Worm (Caenorhabditis elegans) whole organism, L3 larva: ENCODE results near the gene frpr-17.

ENCODE experiments used
- R02D3.7 ChIP-seq: fragments of 150-350 bp; optimal IDR thresholded peaks from 2 replicates; lab custom pipeline; 2014; ENCODE audit warnings: missing biosample characterization, missing genetic modification characterization
- ama-1 ChIP-seq: fragments of 150-350 bp; optimal IDR thresholded peaks from 2 replicates; lab custom pipeline; 2018
- ceh-82 ChIP-seq: fragments of 150-350 bp; optimal IDR thresholded peaks from 2 replicates; lab custom pipeline; 2014; ENCODE audit warnings: missing biosample characterization, missing genetic modification characterization
- ceh-9 ChIP-seq: sonication (generic microtip); optimal IDR thresholded peaks from 2 replicates; lab custom pipeline; 2018; ENCODE audit warnings: missing biosample characterization, missing genetic modification characterization
- egl-27 ChIP-seq: sonication (generic microtip); optimal IDR thresholded peaks from 4 replicates; lab custom pipeline; 2017; ENCODE audit warnings: missing biosample characterization, missing genetic modification reagents, missing genetic modification characterization
- egl-5 ChIP-seq: fragments of 150-350 bp; optimal IDR thresholded peaks from 2 replicates; lab custom pipeline; 2017; ENCODE audit warnings: missing biosample characterization, missing genetic modification reagents, missing genetic modification characterization, inconsistent platforms
- elt-3 ChIP-seq, 3 experiments: fragments of 150-350 bp in 1 of 3; sonication (generic microtip) in 2 of 3; optimal IDR thresholded peaks; 2 replicates in 2 of 3; 4 replicates in 1 of 3; lab custom pipeline; 2014 to 2017; ENCODE audit warnings: missing biosample characterization in 3 of 3, missing genetic modification characterization in 3 of 3
- fkh-10 ChIP-seq: sonication (generic microtip); optimal IDR thresholded peaks from 2 replicates; lab custom pipeline; 2017; ENCODE audit warnings: missing biosample characterization, missing genetic modification reagents, missing genetic modification characterization
- fkh-2 ChIP-seq: fragments of 150-350 bp; optimal IDR thresholded peaks from 2 replicates; lab custom pipeline; 2014; ENCODE audit warnings: missing biosample characterization, missing genetic modification reagents, missing genetic modification characterization
- lin-15B ChIP-seq: fragments of 150-350 bp; optimal IDR thresholded peaks from 2 replicates; lab custom pipeline; 2014; ENCODE audit warnings: missing biosample characterization, missing genetic modification characterization
- lin-39 ChIP-seq: fragments of 150-350 bp; optimal IDR thresholded peaks from 2 replicates; lab custom pipeline; 2018; ENCODE audit warnings: missing biosample characterization, missing genetic modification reagents, missing genetic modification characterization
- lsy-12 ChIP-seq: sonication (generic microtip); optimal IDR thresholded peaks from 2 replicates; lab custom pipeline; 2016; ENCODE audit warnings: mild to moderate bottlenecking, missing genetic modification characterization, missing compliant biosample characterization
- nfya-1 ChIP-seq: sonication (generic microtip); optimal IDR thresholded peaks from 2 replicates; lab custom pipeline; 2017; ENCODE audit warnings: missing genetic modification characterization, mild to moderate bottlenecking, missing compliant biosample characterization, antibody characterized with exemption, moderate library complexity; ENCODE audit not compliant: insufficient read depth
- nhr-12 ChIP-seq: fragments of 150-350 bp; optimal IDR thresholded peaks from 2 replicates; lab custom pipeline; 2014; ENCODE audit warnings: missing biosample characterization, missing genetic modification characterization
- nhr-23 ChIP-seq: fragments of 150-350 bp; optimal IDR thresholded peaks from 2 replicates; lab custom pipeline; 2014; ENCODE audit warnings: missing biosample characterization, missing genetic modification reagents, missing genetic modification characterization
- nhr-237 ChIP-seq: fragments of 150-350 bp; optimal IDR thresholded peaks from 2 replicates; lab custom pipeline; 2014; ENCODE audit warnings: missing biosample characterization, missing genetic modification characterization
- nhr-25 ChIP-seq: sonication (generic microtip); optimal IDR thresholded peaks from 2 replicates; lab custom pipeline; 2017; ENCODE audit warnings: missing biosample characterization, missing genetic modification characterization
- nhr-28 ChIP-seq: fragments of 150-350 bp; optimal IDR thresholded peaks from 2 replicates; lab custom pipeline; 2014; ENCODE audit warnings: missing biosample characterization, missing genetic modification characterization
- nhr-43 ChIP-seq: sonication (generic microtip); optimal IDR thresholded peaks from 2 replicates; lab custom pipeline; 2016; ENCODE audit warnings: mild to moderate bottlenecking, missing genetic modification characterization, missing compliant biosample characterization; ENCODE audit not compliant: poor library complexity, severe bottlenecking
- nhr-67 ChIP-seq: fragments of 150-350 bp; optimal IDR thresholded peaks from 2 replicates; lab custom pipeline; 2014; ENCODE audit warnings: missing biosample characterization, missing genetic modification characterization
- nhr-76 ChIP-seq: fragments of 150-350 bp; sonication (generic microtip); optimal IDR thresholded peaks from 5 replicates; lab custom pipeline; 2014; ENCODE audit warnings: missing biosample characterization, missing genetic modification characterization
- pha-4 ChIP-seq: fragments of 150-350 bp; optimal IDR thresholded peaks from 2 replicates; lab custom pipeline; 2014; ENCODE audit warnings: missing biosample characterization, missing genetic modification reagents, missing genetic modification characterization
- skn-1 ChIP-seq: fragments of 150-350 bp; optimal IDR thresholded peaks from 2 replicates; lab custom pipeline; 2014; ENCODE audit warnings: missing biosample characterization, missing genetic modification characterization
- snpc-4 ChIP-seq: fragments of 150-350 bp; optimal IDR thresholded peaks from 2 replicates; lab custom pipeline; 2014; ENCODE audit warnings: missing biosample characterization, missing genetic modification characterization
- tbx-2 ChIP-seq: sonication (generic microtip); optimal IDR thresholded peaks from 2 replicates; lab custom pipeline; 2016; ENCODE audit warnings: mild to moderate bottlenecking, missing genetic modification characterization, missing compliant biosample characterization
- unc-39 ChIP-seq: sonication (generic microtip); optimal IDR thresholded peaks from 4 replicates; lab custom pipeline; 2017; ENCODE audit warnings: missing biosample characterization, missing genetic modification characterization
- unc-62 ChIP-seq: fragments of 150-350 bp; sonication (generic microtip); optimal IDR thresholded peaks from 4 replicates; lab custom pipeline; 2014; ENCODE audit warnings: missing biosample characterization, missing genetic modification reagents, missing genetic modification characterization
- ztf-11 ChIP-seq: fragments of 150-350 bp; optimal IDR thresholded peaks from 2 replicates; lab custom pipeline; 2014; ENCODE audit warnings: missing biosample characterization, missing genetic modification characterization

The frpr-17 gene

DNA sequence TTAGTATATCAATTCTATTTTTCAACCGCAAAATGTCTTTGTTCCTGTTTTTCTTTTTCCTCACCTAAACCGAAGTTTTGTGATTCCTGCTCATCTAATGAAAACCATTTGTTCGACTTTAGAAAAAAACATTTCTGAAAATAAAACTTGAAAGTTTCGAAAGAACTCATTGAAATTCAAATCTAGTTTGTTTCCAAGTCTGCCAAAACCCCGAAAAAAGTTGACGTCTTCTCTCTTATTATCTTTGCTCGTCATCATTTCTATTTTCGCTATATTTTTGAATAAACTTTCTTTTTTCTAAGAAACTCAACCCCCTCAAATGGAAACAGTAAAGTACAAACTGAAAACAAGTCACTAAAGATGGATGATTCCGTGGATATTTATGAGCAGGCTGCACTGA, at the start of gene frpr-17:
frpr-17 (plus strand) TSS at position 301 of the 400 bp plus-strand sequence.
- TF ChIP-seq nhr-12 (tag; lab: Kevin White, UChicago) (no peak), lin-39 (tag; lab: Kevin White, UChicago) (no peak), lsy-12 (tag; lab: Kevin White, UChicago) (no peak), unc-62 (GFP tag; lab: Kevin White, UChicago) (no peak)

DNA sequence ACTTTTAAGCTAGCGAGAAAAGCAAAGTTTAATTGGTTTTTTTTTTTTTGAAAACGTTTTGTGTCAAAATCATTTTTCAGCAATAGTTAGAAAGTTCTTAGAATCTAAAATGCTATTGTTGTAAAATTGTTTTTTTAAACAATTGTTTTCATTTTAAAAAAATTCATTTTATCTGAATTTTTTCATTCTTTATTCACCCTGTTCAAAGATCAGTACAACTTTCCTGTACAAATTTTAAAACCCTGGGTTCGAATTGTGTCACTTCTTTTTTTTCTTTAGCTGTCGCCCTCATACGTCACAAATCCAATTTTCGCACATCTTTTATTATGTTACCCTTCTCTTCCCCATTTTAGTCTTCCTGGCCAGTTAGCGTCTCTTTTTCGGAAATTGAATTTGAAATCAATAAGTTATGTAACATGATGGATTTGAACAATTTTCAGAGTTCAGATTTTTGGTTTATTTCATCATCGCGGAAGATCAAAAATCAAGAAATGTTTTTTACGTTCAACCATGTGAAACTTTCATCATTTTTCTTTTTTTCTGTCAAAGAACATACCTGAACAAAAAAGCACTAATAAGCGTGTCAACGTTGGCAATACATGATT, 49.1 kb upstream of the frpr-17 start:
- TF ChIP-seq nfya-1 (tag; lab: Kevin White, UChicago) (peak; percentile 43), fkh-10 (GFP tag; lab: Kevin White, UChicago) (peak; percentile 99), nhr-23 (tag; lab: Kevin White, UChicago) (no peak), skn-1 (tag; lab: Kevin White, UChicago) (peak; percentile 10), ceh-82 (no peak), elt-3 (tag; optimal IDR thresholded peaks at IDR 0.05; lab: Kevin White, UChicago) (no peak)
- TF ChIP-seq, all 47 proteins: peak for 3

DNA sequence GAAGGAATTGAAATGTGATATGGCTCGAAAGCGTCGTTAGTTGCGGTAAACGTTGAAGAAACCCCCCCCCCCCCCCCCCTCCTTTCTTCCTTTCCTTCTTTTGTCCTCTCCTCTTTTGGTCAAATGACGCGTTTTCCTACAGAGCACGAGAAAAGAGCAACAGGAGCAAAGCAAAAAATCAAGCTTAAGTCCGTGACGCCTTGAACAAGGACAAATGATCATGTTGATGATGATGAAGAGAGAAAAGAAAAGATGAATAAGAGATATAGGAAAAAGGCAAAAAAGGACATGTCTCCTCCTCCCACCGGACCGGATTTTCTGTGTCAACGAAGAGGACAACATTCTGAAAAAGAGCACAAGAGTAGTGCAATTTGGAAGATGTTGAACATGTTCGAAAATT, 46.3 kb upstream of the frpr-17 start:
- TF ChIP-seq fkh-10 (GFP tag; lab: Kevin White, UChicago) (peak; percentile 10), ztf-11 (tag; lab: Kevin White, UChicago) (no peak)

DNA sequence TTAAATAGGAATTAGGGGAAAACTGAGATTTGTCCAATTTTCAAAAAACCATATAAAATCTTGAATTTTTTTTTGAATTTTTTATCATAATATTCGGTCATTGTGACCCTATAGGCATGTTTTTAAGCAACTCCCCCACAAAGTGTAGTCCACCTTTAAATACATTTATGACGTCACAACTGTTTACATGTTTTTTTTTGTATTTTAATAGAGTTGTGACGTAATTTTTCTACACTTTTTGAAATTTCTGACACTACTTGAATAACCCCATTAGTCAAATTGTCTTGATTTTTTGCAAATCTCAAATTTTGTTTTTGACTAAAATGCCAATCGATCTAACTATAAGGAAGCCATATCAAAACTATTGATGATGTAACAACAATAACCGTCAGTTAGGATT, 39.8 kb upstream of the frpr-17 start:
- TF ChIP-seq R02D3.7 (tag; lab: Kevin White, UChicago) (no peak), snpc-4 (tag; lab: Kevin White, UChicago) (no peak)

DNA sequence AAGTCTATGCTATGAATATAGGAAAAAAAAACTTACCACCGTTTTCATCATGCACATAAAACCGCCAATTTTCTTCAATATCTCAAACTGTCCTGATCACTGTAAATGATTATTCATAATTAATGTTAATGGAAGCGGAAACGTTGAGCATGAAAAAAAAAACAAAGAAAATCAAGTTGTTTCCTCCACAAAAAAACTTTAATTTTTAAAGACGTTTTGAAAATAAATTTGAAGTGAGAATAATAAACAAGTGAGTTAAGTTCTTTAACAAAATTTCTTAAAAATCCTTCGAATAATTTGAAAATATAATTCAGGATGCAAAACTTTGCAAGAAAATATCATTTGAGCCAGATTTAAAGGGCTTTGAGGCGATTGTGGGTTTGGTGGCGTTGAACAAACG, 35.6 kb upstream of the frpr-17 start, which contains the start of gene irk-3:
irk-3 (minus strand) TSS at position 101 of the 400 bp plus-strand sequence.
- no peak for TF ChIP-seq nhr-237
- no peak for TF ChIP-seq nhr-43 (tag; lab: Kevin White, UChicago)
- TF ChIP-seq ceh-9 (tag; lab: Kevin White, UChicago), result no peak
- TF ChIP-seq ceh-82, result no peak
- TF ChIP-seq unc-39, result no peak
- TF ChIP-seq lin-15B, result no peak
- no peak for TF ChIP-seq nhr-25
- no peak for TF ChIP-seq egl-5 (tag; lab: Kevin White, UChicago)
- no peak for TF ChIP-seq egl-27

DNA sequence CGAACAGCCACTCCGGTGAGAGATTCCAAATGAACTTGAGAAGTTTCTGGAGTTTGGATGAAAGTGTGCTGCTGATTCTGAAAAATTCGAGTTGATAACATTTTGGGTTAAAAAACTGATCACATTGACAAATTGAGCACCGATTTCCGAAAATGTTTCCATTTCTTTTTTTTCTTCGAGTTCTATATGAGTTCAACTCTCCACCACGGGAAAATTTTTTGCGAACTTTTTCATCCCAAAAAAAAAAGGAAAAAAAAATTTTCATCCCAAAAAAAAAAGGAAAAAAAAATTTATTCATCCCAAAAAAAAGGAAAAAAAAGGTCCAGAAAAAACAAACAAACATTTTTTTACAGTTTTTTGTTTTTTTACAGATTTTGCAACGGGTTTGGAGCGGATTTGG, 28.7 kb upstream of the frpr-17 start, which contains the start of gene Y60A9A.1:
Y60A9A.1 (minus strand) TSS at position 101 of the 400 bp plus-strand sequence.
- TF ChIP-seq nhr-67 (tag; lab: Kevin White, UChicago) (no peak), lsy-12 (tag; lab: Kevin White, UChicago) (no peak), fkh-2 (tag; lab: Kevin White, UChicago) (no peak), unc-39 (no peak), nhr-76 (tag; lab: Kevin White, UChicago) (no peak), ceh-82 (no peak), pha-4 (no peak), nhr-28 (tag; lab: Kevin White, UChicago) (no peak), skn-1 (tag; lab: Kevin White, UChicago) (no peak), lin-15B (no peak), ztf-11 (tag; lab: Kevin White, UChicago) (no peak), tbx-2 (tag; lab: Kevin White, UChicago) (no peak)

DNA sequence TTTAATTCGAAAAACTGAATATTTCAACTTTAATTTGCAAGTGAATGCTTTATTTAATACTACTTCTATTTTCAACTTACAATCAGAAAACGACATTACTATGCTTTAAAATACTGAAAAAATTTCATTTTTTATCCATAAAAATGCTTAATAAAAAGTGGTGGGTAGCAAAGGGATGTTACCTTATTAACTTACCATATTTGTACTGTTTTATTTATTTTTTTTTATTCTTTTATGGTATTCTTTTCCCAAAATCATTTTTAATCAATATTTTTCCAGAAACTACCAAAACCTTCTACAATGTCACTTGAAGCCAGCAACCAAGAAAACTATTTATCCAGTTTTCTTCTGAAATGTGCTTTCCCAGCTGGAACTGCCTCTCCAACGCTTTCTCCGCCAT, 23.0 kb upstream of the frpr-17 start, which contains the start of gene Y60A9.3:
Y60A9.3 (plus strand) TSS at position 301 of the 400 bp plus-strand sequence.
- TF ChIP-seq ama-1 (no peak), skn-1 (tag; lab: Kevin White, UChicago) (no peak), pha-4 (no peak), lin-15B (no peak), ztf-11 (tag; lab: Kevin White, UChicago) (no peak), snpc-4 (tag; lab: Kevin White, UChicago) (no peak)
